Worm (Caenorhabditis elegans) whole organism, L4 larva: Measurements from ENCODE around the gene gldi-8.

Experiments
- F26F4.8 ChIP-seq: fragments of 200-800 bp; sonication (Bioruptor generic); conservative IDR thresholded peaks from 2 replicates; pipeline ENCODE4 v1.3.6; 2022; ENCODE audit warnings: missing genetic modification characterization, missing compliant biosample characterization
- F37D6.2 ChIP-seq: sonication (generic microtip); optimal IDR thresholded peaks from 2 replicates; lab custom pipeline; 2016; ENCODE audit warnings: mild to moderate bottlenecking, missing genetic modification characterization, missing compliant biosample characterization
- Y48G9A.11 ChIP-seq: fragments of 200-800 bp; sonication (Bioruptor generic); IDR thresholded peaks from 2 replicates; pipeline ENCODE4 v1.3.6; 2022; ENCODE audit warnings: missing genetic modification reagents, missing genetic modification characterization, missing compliant biosample characterization
- Y75B8A.6 ChIP-seq: fragments of 200-800 bp; sonication (Bioruptor generic); IDR thresholded peaks from 2 replicates; pipeline ENCODE4 v1.3.6; 2022; ENCODE audit warnings: missing genetic modification reagents, missing genetic modification characterization, missing compliant biosample characterization
- aha-1 ChIP-seq: fragments of 150-350 bp; peaks from one replicate; lab custom pipeline; 2014; ENCODE audit warnings: missing biosample characterization, missing genetic modification characterization
- aly-2 ChIP-seq: sonication (generic microtip); optimal IDR thresholded peaks from 2 replicates; lab custom pipeline; 2018; ENCODE audit warnings: missing biosample characterization, missing genetic modification characterization
- ceh-20 ChIP-seq: fragments of 200-800 bp; sonication (Bioruptor generic); IDR thresholded peaks from 2 replicates; pipeline ENCODE4 v1.3.6; 2022; ENCODE audit warnings: missing genetic modification reagents, missing genetic modification characterization, missing compliant biosample characterization
- ceh-28 ChIP-seq: fragments of 150-350 bp; optimal IDR thresholded peaks from 2 replicates; lab custom pipeline; 2014; ENCODE audit warnings: missing biosample characterization, missing genetic modification reagents, missing genetic modification characterization
- ceh-32 ChIP-seq: sonication (generic microtip); optimal IDR thresholded peaks from 2 replicates; lab custom pipeline; 2016; ENCODE audit warnings: mild to moderate bottlenecking, missing genetic modification characterization, missing compliant biosample characterization; ENCODE audit not compliant: poor library complexity
- ceh-62 ChIP-seq: sonication (generic microtip); optimal IDR thresholded peaks from 2 replicates; lab custom pipeline; 2017; ENCODE audit warnings: missing biosample characterization, missing genetic modification characterization
- ces-1 ChIP-seq: fragments of 150-350 bp; sonication (generic microtip); optimal IDR thresholded peaks from 4 replicates; lab custom pipeline; 2014; ENCODE audit warnings: missing biosample characterization, missing genetic modification reagents, missing genetic modification characterization
- dmd-6 ChIP-seq: fragments of 200-800 bp; sonication (Bioruptor generic); IDR thresholded peaks from 2 replicates; pipeline ENCODE4 v1.3.6; 2022; ENCODE audit warnings: missing genetic modification reagents, missing genetic modification characterization, missing compliant biosample characterization
- dve-1 ChIP-seq: sonication (generic microtip); optimal IDR thresholded peaks from 2 replicates; lab custom pipeline; 2017; ENCODE audit warnings: antibody characterized with exemption, mild to moderate bottlenecking, missing genetic modification characterization, missing compliant biosample characterization; ENCODE audit not compliant: insufficient read depth
- egl-27 ChIP-seq: sonication (generic microtip); optimal IDR thresholded peaks from 3 replicates; lab custom pipeline; 2017; ENCODE audit warnings: missing biosample characterization, missing genetic modification reagents, missing genetic modification characterization
- egl-43 ChIP-seq: fragments of 200-800 bp; sonication (Bioruptor generic); IDR thresholded peaks from 2 replicates; pipeline ENCODE4 v1.3.6; 2022; ENCODE audit warnings: missing genetic modification reagents, missing genetic modification characterization, missing compliant biosample characterization
- hif-1 ChIP-seq, 2 experiments: sonication (generic microtip); optimal IDR thresholded peaks; 2 replicates each; lab custom pipeline; 2016 to 2017; ENCODE audit warnings: missing compliant biosample characterization in 2 of 2, missing genetic modification characterization in 2 of 2, missing genetic modification reagents in 2 of 2, missing genotype in 2 of 2, mild to moderate bottlenecking in 1 of 2
- hlh-11 ChIP-seq: fragments of 200-800 bp; sonication (Bioruptor generic); optimal IDR thresholded peaks from 2 replicates; lab custom pipeline; 2018; ENCODE audit warnings: mild to moderate bottlenecking, missing genetic modification characterization, missing compliant biosample characterization
- hlh-30 ChIP-seq: sonication (generic microtip); optimal IDR thresholded peaks from 2 replicates; lab custom pipeline; 2017; ENCODE audit warnings: antibody characterized with exemption, mild to moderate bottlenecking, missing genetic modification characterization, missing compliant biosample characterization; ENCODE audit not compliant: insufficient read depth
- jun-1 ChIP-seq: fragments of 150-350 bp; optimal IDR thresholded peaks from 2 replicates; lab custom pipeline; 2014; ENCODE audit warnings: missing biosample characterization, missing genetic modification reagents, missing genetic modification characterization
- lin-38 ChIP-seq: fragments of 200-800 bp; sonication (Bioruptor generic); IDR thresholded peaks from 2 replicates; pipeline ENCODE4 v1.3.6; 2022; ENCODE audit warnings: missing genetic modification reagents, missing genetic modification characterization, missing compliant biosample characterization
- lin-39 ChIP-seq: fragments of 150-350 bp; optimal IDR thresholded peaks from 2 replicates; lab custom pipeline; 2014; ENCODE audit warnings: missing biosample characterization, missing genetic modification reagents, missing genetic modification characterization
- lsy-2 ChIP-seq, 2 experiments: fragments of 150-350 bp in 1 of 2; sonication (generic microtip) in 1 of 2; optimal IDR thresholded peaks; 2 replicates each; lab custom pipeline; 2014 to 2017; ENCODE audit warnings: missing biosample characterization in 2 of 2, missing genetic modification characterization in 2 of 2
- mdl-1 ChIP-seq, 2 experiments: fragments of 150-350 bp in 1 of 2; sonication (generic microtip) in 1 of 2; optimal IDR thresholded peaks; 2 replicates each; lab custom pipeline; 2014 to 2017; ENCODE audit warnings: missing biosample characterization in 2 of 2, missing genetic modification characterization in 2 of 2
- mep-1 ChIP-seq: fragments of 150-350 bp; sonication (generic microtip); optimal IDR thresholded peaks from 3 replicates; lab custom pipeline; 2014; ENCODE audit warnings: missing biosample characterization, missing genetic modification characterization
- mes-2 ChIP-seq: sonication (generic microtip); optimal IDR thresholded peaks from 2 replicates; lab custom pipeline; 2016; ENCODE audit warnings: missing genotype, mild to moderate bottlenecking, missing genetic modification characterization, missing compliant biosample characterization; ENCODE audit not compliant: poor library complexity, severe bottlenecking
- mxl-3 ChIP-seq: fragments of 200-800 bp; sonication (Bioruptor generic); optimal IDR thresholded peaks from 2 replicates; lab custom pipeline; 2018; ENCODE audit warnings: mild to moderate bottlenecking, missing genetic modification characterization, missing compliant biosample characterization
- nhr-102 ChIP-seq: sonication (generic microtip); optimal IDR thresholded peaks from 2 replicates; lab custom pipeline; 2016; ENCODE audit warnings: mild to moderate bottlenecking, missing genetic modification characterization, moderate library complexity, missing compliant biosample characterization
- nhr-111 ChIP-seq: fragments of 200-800 bp; sonication (Bioruptor generic); optimal IDR thresholded peaks from 2 replicates; lab custom pipeline; 2018; ENCODE audit warnings: mild to moderate bottlenecking, missing genetic modification characterization, missing compliant biosample characterization
- nhr-41 ChIP-seq: fragments of 200-800 bp; sonication (Bioruptor generic); IDR thresholded peaks from 2 replicates; pipeline ENCODE4 v1.3.6; 2022; ENCODE audit warnings: missing genetic modification reagents, missing genetic modification characterization, missing compliant biosample characterization
- nhr-48 ChIP-seq: sonication (generic microtip); optimal IDR thresholded peaks from 2 replicates; lab custom pipeline; 2016; ENCODE audit warnings: mild to moderate bottlenecking, missing genetic modification characterization, missing compliant biosample characterization
- nhr-6 ChIP-seq: fragments of 150-350 bp; optimal IDR thresholded peaks from 2 replicates; lab custom pipeline; 2014; ENCODE audit warnings: missing biosample characterization, missing genetic modification characterization
- nhr-77 ChIP-seq: fragments of 150-350 bp; optimal IDR thresholded peaks from 2 replicates; lab custom pipeline; 2014; ENCODE audit warnings: missing biosample characterization, missing genetic modification characterization
- pha-4 ChIP-seq, 2 experiments: fragments of 150-350 bp in 1 of 2; fragments of 200-800 bp in 1 of 2; sonication (Bioruptor generic) in 1 of 2; IDR thresholded peaks in 1 of 2; optimal IDR thresholded peaks in 1 of 2; 2 replicates each; pipeline versions ENCODE4 v1.3.6 to Lab custom; 2014 to 2022; ENCODE audit warnings: missing genetic modification characterization in 2 of 2, missing genetic modification reagents in 2 of 2, missing biosample characterization in 1 of 2, missing compliant biosample characterization in 1 of 2
- pqm-1 ChIP-seq: sonication (generic microtip); optimal IDR thresholded peaks from 2 replicates; lab custom pipeline; 2017; ENCODE audit warnings: missing biosample characterization, missing genetic modification characterization
- rbr-2 ChIP-seq: sonication (generic microtip); optimal IDR thresholded peaks from 2 replicates; lab custom pipeline; 2016; ENCODE audit warnings: missing genotype, missing genetic modification characterization, missing compliant biosample characterization
- set-16 ChIP-seq: fragments of 200-800 bp; sonication (Bioruptor generic); IDR thresholded peaks from 2 replicates; pipeline ENCODE4 v1.3.6; 2022; ENCODE audit warnings: missing genetic modification reagents, missing genetic modification characterization, missing compliant biosample characterization
- skn-1 ChIP-seq: fragments of 150-350 bp; optimal IDR thresholded peaks from 2 replicates; lab custom pipeline; 2014; ENCODE audit warnings: missing biosample characterization, missing genetic modification characterization
- spr-1 ChIP-seq: sonication (generic microtip); optimal IDR thresholded peaks from 2 replicates; lab custom pipeline; 2016; ENCODE audit warnings: mild to moderate bottlenecking, missing genetic modification characterization, missing compliant biosample characterization
- unc-62 ChIP-seq, 3 experiments: fragments of 150-350 bp in 1 of 3; sonication (generic microtip); optimal IDR thresholded peaks in 2 of 3; peaks in 1 of 3; 1 replicate in 1 of 3; 2 replicates in 2 of 3; lab custom pipeline; 2014 to 2017; ENCODE audit warnings: missing biosample characterization in 3 of 3, missing genetic modification characterization in 3 of 3, missing genetic modification reagents in 3 of 3, missing genotype in 1 of 3
- zfp-2 ChIP-seq: sonication (generic microtip); optimal IDR thresholded peaks from 2 replicates; lab custom pipeline; 2016; ENCODE audit warnings: mild to moderate bottlenecking, missing genetic modification characterization, missing compliant biosample characterization
- zip-11 ChIP-seq: fragments of 200-800 bp; sonication (Bioruptor generic); IDR thresholded peaks from 2 replicates; pipeline ENCODE4 v1.3.6; 2022; ENCODE audit warnings: missing genetic modification characterization, missing compliant biosample characterization

Gene gldi-8

DNA sequence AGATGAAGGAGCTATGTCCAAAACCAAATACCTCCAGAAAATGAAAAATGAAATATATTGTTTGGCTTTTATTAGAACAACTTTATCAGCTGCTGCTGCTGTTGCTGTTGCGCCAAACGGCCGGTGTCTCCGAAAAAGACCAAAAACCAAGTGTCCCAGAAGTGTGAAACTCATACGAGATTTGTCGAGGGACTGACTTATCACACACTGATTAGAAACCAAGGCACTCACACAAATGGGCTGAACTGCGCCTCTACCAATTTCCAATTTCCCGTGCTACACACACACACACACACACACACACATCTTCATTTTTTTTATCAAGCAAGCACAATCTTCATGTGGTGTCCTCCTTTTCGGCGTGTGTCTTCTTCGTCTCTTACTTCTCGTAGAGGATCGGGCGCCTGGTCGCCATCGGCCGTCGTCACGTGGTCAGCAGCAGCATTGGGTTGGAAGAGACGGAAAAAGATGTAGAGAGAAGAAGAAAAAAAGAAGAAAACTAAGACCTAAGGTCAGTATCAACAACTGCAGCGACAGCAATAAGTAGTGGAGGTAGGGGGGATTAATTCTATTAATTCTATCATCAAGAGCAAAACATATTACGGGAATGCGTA, 31.4 kb downstream of the gldi-8 start (continued):
- TF ChIP-seq nhr-77 (tag; lab: Kevin White, UChicago) (peak; percentile 17), pha-4 (GFP tag; IDR thresholded peaks at IDR 0.05; lab: Robert Waterston, UW) (peak; percentile 37; the same call in 1 of the 2 replicates), pha-4 (tag; optimal IDR thresholded peaks at IDR 0.05; lab: Kevin White, UChicago) (no peak), ces-1 (GFP tag; lab: Kevin White, UChicago) (no peak), Y75B8A.6 (GFP tag; lab: Robert Waterston, UW) (no peak)

DNA sequence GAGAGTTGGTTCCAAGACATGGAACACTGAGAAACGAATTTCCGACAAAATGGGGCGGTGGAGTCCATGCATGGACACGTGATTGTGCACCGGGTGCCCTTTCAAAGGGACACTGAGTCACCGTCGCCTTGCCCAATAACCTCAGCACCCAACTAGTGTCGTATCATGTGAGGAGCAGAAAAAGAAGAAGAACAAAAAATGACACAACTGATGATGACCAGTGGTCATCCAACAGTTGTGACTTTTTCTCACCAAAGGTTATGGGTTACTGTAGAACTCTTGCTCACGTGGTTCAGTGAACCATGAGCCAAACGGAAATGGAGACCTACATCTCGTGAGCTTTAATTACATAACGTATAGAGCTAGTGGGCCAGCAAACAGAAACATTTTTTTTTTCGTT, 33.7 kb downstream of the gldi-8 start:
- peak in 1 of 2 experiments; percentile 68 for TF ChIP-seq unc-62 (GFP tag; optimal IDR thresholded peaks at IDR 0.05 in 1 of 2; lab: Kevin White, UChicago)
- no peak for TF ChIP-seq unc-62 (tag; optimal IDR thresholded peaks at IDR 0.05; lab: Kevin White, UChicago)
- TF ChIP-seq hlh-30, result peak; percentile 73
- no peak for TF ChIP-seq mxl-3 (GFP tag; lab: Kevin White, UChicago)
- TF ChIP-seq hlh-11 (tag; lab: Kevin White, UChicago), result peak; percentile 29
- TF ChIP-seq nhr-6 (tag; lab: Kevin White, UChicago), result peak; percentile 71
- TF ChIP-seq mdl-1 (tag; optimal IDR thresholded peaks at IDR 0.05; lab: Kevin White, UChicago), result peak in 1 of 2 experiments; percentile 14
- no peak for TF ChIP-seq zip-11
- TF ChIP-seq lsy-2 (tag; optimal IDR thresholded peaks at IDR 0.05; lab: Kevin White, UChicago), result peak in 1 of 2 experiments; percentile 63
- TF ChIP-seq ceh-32 (tag; lab: Kevin White, UChicago), result no peak
- TF ChIP-seq egl-27, result no peak

DNA sequence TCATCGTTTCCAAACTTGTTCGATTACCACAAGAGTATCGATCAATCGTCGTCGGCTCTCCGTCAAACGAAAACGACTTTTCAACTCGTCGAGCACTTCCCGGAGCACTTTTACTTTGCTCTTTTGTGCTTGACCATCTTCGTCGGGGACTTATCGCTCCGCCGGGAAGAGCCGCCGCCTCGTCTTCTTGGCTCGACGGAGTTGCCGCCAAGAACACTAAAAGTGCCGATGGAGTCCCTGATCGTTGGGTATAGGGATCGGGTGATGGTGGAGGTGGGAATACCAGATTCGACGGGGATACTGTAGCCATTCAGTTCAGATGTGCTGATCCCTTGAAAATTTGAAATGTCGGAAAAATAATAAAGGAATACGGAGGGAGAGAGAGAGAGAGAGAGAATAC, 36.8 kb downstream of the gldi-8 start:
- no peak for TF ChIP-seq ceh-28 (tag; lab: Kevin White, UChicago)
- TF ChIP-seq zfp-2 (tag; lab: Kevin White, UChicago), result no peak
- TF ChIP-seq set-16 (GFP tag; lab: Robert Waterston, UW), result peak; percentile 42
- no peak for TF ChIP-seq dmd-6 (GFP tag; lab: Robert Waterston, UW)

DNA sequence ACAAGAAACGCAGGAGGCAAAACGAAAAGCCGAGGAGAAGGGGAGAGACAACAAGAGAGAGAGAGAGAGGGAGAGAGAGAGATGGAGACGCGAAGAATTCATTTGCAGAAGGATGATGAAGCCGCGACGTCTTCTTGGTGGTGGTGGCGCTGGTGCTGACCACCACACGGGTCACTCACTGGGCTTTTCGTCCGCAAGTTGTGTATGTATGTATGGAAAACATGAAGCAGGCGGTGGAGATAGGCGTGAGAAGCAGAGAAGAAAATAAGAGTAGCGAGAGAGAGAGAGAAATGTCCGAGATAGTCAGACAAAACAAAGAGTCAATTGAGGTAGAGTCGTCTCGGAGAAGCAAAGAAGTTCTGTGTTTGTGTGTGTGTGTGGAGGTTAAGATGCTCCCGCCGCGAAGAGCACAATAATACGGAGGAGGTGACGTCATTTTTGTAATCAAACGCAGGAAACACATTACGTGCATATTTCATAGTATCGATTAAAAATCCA, 41.4 kb downstream of the gldi-8 start:
- no peak for TF ChIP-seq ceh-28 (tag; lab: Kevin White, UChicago)
- no peak for TF ChIP-seq ceh-20 (GFP tag; lab: Robert Waterston, UW)
- no peak for TF ChIP-seq aly-2
- TF ChIP-seq mdl-1 (tag; optimal IDR thresholded peaks at IDR 0.05; lab: Kevin White, UChicago), result peak in 1 of 2 experiments; percentile 72
- peak; percentile 49 for TF ChIP-seq dve-1
- TF ChIP-seq egl-43 (GFP tag; lab: Robert Waterston, UW), result peak; percentile 67; the same call in 1 of the 2 replicates
- peak; percentile 11 for TF ChIP-seq nhr-6 (tag; lab: Kevin White, UChicago)
- peak; percentile 17 for TF ChIP-seq pqm-1
- TF ChIP-seq set-16 (GFP tag; lab: Robert Waterston, UW), result peak; percentile 55; the same call in 1 of the 2 replicates
- TF ChIP-seq nhr-102 (tag; lab: Kevin White, UChicago), result peak; percentile 15
- no peak for TF ChIP-seq nhr-111 (GFP tag; lab: Kevin White, UChicago)
- TF ChIP-seq ceh-62 (tag; lab: Kevin White, UChicago), result no peak
- TF ChIP-seq Y48G9A.11 (GFP tag; lab: Robert Waterston, UW), result no peak
- no peak for TF ChIP-seq skn-1 (tag; lab: Kevin White, UChicago)
- TF ChIP-seq lin-39, result no peak
- peak; percentile 43 for TF ChIP-seq spr-1 (tag; lab: Kevin White, UChicago)
- no peak for TF ChIP-seq jun-1 (tag; lab: Kevin White, UChicago)
- TF ChIP-seq hif-1 (tag; optimal IDR thresholded peaks at IDR 0.05; lab: Kevin White, UChicago), result peak in 1 of 2 experiments; percentile 69
- peak; percentile 51 for TF ChIP-seq nhr-48 (tag; lab: Kevin White, UChicago)
- TF ChIP-seq lin-38 (GFP tag; lab: Robert Waterston, UW), result 0 out of 2 replicates have a peak, but pooled peaks have one; percentile 23
- no peak for TF ChIP-seq mes-2 (tag; lab: Kevin White, UChicago)
- peak in 1 of 2 experiments; percentile 96 for TF ChIP-seq unc-62 (GFP tag; optimal IDR thresholded peaks at IDR 0.05 in 1 of 2; lab: Kevin White, UChicago)
- no peak for TF ChIP-seq unc-62 (tag; optimal IDR thresholded peaks at IDR 0.05; lab: Kevin White, UChicago)
- TF ChIP-seq F37D6.2 (tag; lab: Kevin White, UChicago), result peak; percentile 40
- TF ChIP-seq lsy-2 (tag; optimal IDR thresholded peaks at IDR 0.05; lab: Kevin White, UChicago), result peak; percentile 49 to 59
- TF ChIP-seq mep-1 (tag; lab: Kevin White, UChicago), result peak; percentile 69
- peak; percentile 85 for TF ChIP-seq hlh-11 (tag; lab: Kevin White, UChicago)
- TF ChIP-seq F26F4.8, result no peak
- TF ChIP-seq aha-1 (tag; lab: Kevin White, UChicago), result peak; percentile 27
- TF ChIP-seq nhr-41 (GFP tag; lab: Robert Waterston, UW), result 0 out of 2 replicates have a peak, but pooled peaks have one; percentile 19
- TF ChIP-seq rbr-2 (tag; lab: Kevin White, UChicago), result peak; percentile 78
